Worm (Caenorhabditis elegans) whole organism, early embryonic: ENCODE data around the gene C06E1.9.

Experiments used
- B0310.2 ChIP-seq: sonication (generic microtip); optimal IDR thresholded peaks from 2 replicates; lab custom pipeline; 2016; ENCODE audit warnings: mild to moderate bottlenecking, missing genetic modification characterization, missing compliant biosample characterization
- F13C5.2 ChIP-seq: sonication (generic microtip); optimal IDR thresholded peaks from 2 replicates; lab custom pipeline; 2017; ENCODE audit warnings: mild to moderate bottlenecking, missing genetic modification characterization, inconsistent platforms, missing compliant biosample characterization
- aly-1 ChIP-seq: sonication (generic microtip); optimal IDR thresholded peaks from 2 replicates; lab custom pipeline; 2016; ENCODE audit warnings: missing genetic modification characterization, missing compliant biosample characterization
- ama-1 ChIP-seq: fragments of 150-350 bp; optimal IDR thresholded peaks from 2 replicates; lab custom pipeline; 2014
- ceh-13 ChIP-seq: fragments of 200-800 bp; sonication (Bioruptor generic); optimal IDR thresholded peaks from 2 replicates; lab custom pipeline; 2018; ENCODE audit warnings: mild to moderate bottlenecking, missing genetic modification characterization, missing compliant biosample characterization
- ceh-36 ChIP-seq: sonication (generic microtip); optimal IDR thresholded peaks from 2 replicates; lab custom pipeline; 2016; ENCODE audit warnings: missing genetic modification characterization, inconsistent platforms, missing compliant biosample characterization
- ets-7 ChIP-seq: sonication (generic microtip); optimal IDR thresholded peaks from 2 replicates; lab custom pipeline; 2016; ENCODE audit warnings: missing genotype, missing genetic modification characterization, missing compliant biosample characterization
- flt-1 ChIP-seq: fragments of 200-800 bp; sonication (Bioruptor generic); IDR thresholded peaks from 2 replicates; pipeline ENCODE4 v1.3.6; 2022; ENCODE audit warnings: missing genetic modification characterization, missing compliant biosample characterization
- hmbx-1 ChIP-seq: sonication (generic microtip); optimal IDR thresholded peaks from 2 replicates; lab custom pipeline; 2016; ENCODE audit warnings: mild to moderate bottlenecking, missing genetic modification characterization, missing compliant biosample characterization
- hmg-4 ChIP-seq: fragments of 200-800 bp; sonication (Bioruptor generic); optimal IDR thresholded peaks from 2 replicates; lab custom pipeline; 2018; ENCODE audit warnings: mild to moderate bottlenecking, missing genetic modification characterization, missing compliant biosample characterization
- hnd-1 ChIP-seq: sonication (generic microtip); optimal IDR thresholded peaks from 2 replicates; lab custom pipeline; 2016; ENCODE audit warnings: missing genetic modification characterization, missing compliant biosample characterization
- pes-1 ChIP-seq: fragments of 200-800 bp; sonication (Bioruptor generic); IDR thresholded peaks from 2 replicates; pipeline ENCODE4 v1.3.6; 2022; ENCODE audit warnings: missing genetic modification reagents, missing genetic modification characterization, missing compliant biosample characterization
- scrt-1 ChIP-seq: fragments of 200-800 bp; sonication (Bioruptor generic); IDR thresholded peaks from 2 replicates; pipeline ENCODE4 v1.3.6; 2022; ENCODE audit warnings: missing genetic modification characterization, missing compliant biosample characterization
- sea-1 ChIP-seq: fragments of 200-800 bp; sonication (Bioruptor generic); conservative IDR thresholded peaks from 2 replicates; pipeline ENCODE4 v1.3.6; 2022; ENCODE audit warnings: missing genetic modification characterization, missing compliant biosample characterization
- tbx-11 ChIP-seq: fragments of 200-800 bp; sonication (Bioruptor generic); IDR thresholded peaks from 2 replicates; pipeline ENCODE4 v1.3.6; 2022; ENCODE audit warnings: missing genetic modification characterization, missing compliant biosample characterization
- tbx-37 ChIP-seq: fragments of 200-800 bp; sonication (Bioruptor generic); conservative IDR thresholded peaks from 2 replicates; pipeline ENCODE4 v1.3.6; 2022; ENCODE audit warnings: missing genetic modification reagents, missing genetic modification characterization, missing compliant biosample characterization
- tra-4 ChIP-seq: sonication (generic microtip); optimal IDR thresholded peaks from 2 replicates; lab custom pipeline; 2017; ENCODE audit warnings: missing genetic modification characterization, missing compliant biosample characterization

The C06E1.9 gene

ce11 chrIII:8609683-8610082, at the start of gene C06E1.9:
TSS of gene C06E1.9 (minus strand) at chrIII:8609783.
- TF ChIP-seq hmbx-1 (tag; lab: Kevin White, UChicago) (no peak), tbx-11 (no peak), ceh-36 (no peak), sea-1 (GFP tag; lab: Robert Waterston, UW) (no peak), hmg-4 (GFP tag; lab: Kevin White, UChicago) (no peak)

DNA sequence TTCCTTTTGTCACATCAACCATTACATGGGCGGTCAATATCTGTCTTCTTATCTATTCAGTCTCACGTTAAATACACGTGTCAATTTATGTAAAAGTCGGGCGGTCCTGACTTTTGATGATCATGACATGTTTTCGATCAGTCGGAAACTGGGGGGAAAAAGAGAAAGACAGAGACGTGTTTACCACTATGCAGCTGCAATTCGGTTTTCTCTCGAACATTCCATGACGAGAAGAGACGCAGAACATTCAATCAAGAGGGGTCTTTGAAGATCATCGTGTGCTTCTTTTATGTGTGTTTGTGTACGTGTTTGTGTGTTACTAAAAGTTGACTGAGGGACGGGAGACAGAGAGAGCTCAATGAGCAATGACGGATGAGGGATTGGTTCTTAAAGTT, 48.8 kb upstream of the C06E1.9 start:
- TF ChIP-seq aly-1 (tag; lab: Kevin White, UChicago) (no peak), ets-7 (tag; lab: Kevin White, UChicago) (no peak), hnd-1 (no peak), hmg-4 (GFP tag; lab: Kevin White, UChicago) (no peak), pes-1 (GFP tag; lab: Robert Waterston, UW) (no peak), tbx-37 (no peak), tra-4 (tag; lab: Kevin White, UChicago) (no peak)

DNA sequence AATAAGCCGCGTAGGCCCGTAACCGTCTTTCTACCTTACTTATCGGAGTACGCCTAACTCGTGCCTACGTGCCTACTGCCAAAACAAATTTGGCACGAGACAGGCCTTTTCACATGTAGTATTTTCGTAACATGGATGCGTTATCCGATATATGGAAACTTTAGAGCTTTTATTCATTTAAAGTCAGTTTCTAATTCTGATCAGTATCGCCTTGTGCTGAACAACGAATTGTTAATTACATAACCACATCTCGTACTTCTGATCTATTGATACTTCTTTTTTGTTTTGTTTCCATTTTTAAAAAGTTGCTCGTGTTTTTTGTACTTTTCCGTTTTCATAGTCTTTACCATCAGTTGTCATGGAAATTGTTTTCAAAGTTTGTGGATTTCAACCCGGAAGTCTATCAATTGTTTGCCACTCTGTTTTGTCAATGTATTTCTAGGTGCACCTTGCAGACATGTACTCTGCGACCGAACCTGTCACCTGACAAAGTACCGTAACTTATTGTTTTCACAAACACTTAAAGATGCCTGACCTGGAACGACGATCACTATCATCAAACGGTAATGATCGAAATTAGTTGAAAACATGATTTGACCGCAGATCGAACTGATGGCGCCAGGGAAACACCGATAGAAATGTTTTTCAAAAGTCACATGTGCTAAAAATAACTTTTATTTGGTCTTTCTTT, 48.2 kb upstream of the C06E1.9 start:
- TF ChIP-seq ama-1 (lab: Kevin White, UChicago) (no peak), ceh-36 (no peak), ets-7 (tag; lab: Kevin White, UChicago) (no peak), hnd-1 (no peak), B0310.2 (no peak), aly-1 (tag; lab: Kevin White, UChicago) (no peak), tbx-11 (no peak), hmg-4 (GFP tag; lab: Kevin White, UChicago) (no peak), flt-1 (GFP tag; lab: Robert Waterston, UW) (no peak), tbx-37 (no peak), hmbx-1 (tag; lab: Kevin White, UChicago) (no peak), scrt-1 (GFP tag; lab: Robert Waterston, UW) (no peak), sea-1 (GFP tag; lab: Robert Waterston, UW) (no peak), tra-4 (tag; lab: Kevin White, UChicago) (no peak), ceh-13 (GFP tag; lab: Kevin White, UChicago) (no peak), pes-1 (GFP tag; lab: Robert Waterston, UW) (no peak), F13C5.2 (tag; lab: Kevin White, UChicago) (no peak)

DNA sequence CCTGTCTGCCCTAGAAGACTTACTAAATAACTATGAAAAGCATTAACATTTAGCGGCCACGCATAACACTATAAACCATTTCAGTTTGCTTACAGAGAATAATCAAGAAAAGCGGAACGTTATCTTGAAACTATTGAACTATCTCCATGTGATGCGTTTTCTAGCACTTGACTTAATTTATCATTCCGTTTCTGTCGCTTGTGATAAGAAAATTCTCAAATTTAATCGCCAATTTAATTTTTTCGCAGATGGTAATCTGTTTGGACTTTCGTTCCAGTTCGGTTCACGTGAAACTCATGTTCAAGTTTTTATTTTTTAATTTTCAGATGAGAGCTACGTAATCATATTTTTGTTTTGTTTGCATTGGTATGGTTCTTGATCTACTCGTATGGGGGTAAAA, 47.4 kb upstream of the C06E1.9 start:
- TF ChIP-seq hmbx-1 (tag; lab: Kevin White, UChicago) (no peak), tra-4 (tag; lab: Kevin White, UChicago) (no peak), tbx-11 (no peak), F13C5.2 (tag; lab: Kevin White, UChicago) (no peak), scrt-1 (GFP tag; lab: Robert Waterston, UW) (no peak), aly-1 (tag; lab: Kevin White, UChicago) (no peak)

DNA sequence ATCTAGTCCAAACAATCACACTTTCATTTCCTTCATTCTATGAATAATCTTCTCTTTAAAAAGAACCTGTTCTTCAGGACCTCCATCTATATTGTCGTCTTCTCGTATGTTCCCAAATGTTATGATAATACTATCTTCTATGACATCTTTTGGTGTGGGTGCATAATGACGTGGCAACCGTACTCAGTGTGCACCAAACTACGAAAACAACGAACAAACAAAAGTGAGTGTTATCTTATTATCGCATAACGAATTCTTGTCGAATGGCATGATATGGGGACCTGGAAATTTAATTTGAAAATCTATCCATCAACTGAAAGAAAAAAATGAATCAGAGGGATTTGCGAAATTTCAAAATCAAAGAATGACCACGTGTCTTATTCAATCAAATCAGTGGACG, 46.5 kb upstream of the C06E1.9 start:
- TF ChIP-seq ama-1 (lab: Kevin White, UChicago) (no peak), scrt-1 (GFP tag; lab: Robert Waterston, UW) (no peak), F13C5.2 (tag; lab: Kevin White, UChicago) (no peak), tbx-37 (no peak), flt-1 (GFP tag; lab: Robert Waterston, UW) (no peak), ceh-13 (GFP tag; lab: Kevin White, UChicago) (no peak), tra-4 (tag; lab: Kevin White, UChicago) (no peak), ceh-36 (no peak), tbx-11 (no peak), hmbx-1 (tag; lab: Kevin White, UChicago) (no peak), hmg-4 (GFP tag; lab: Kevin White, UChicago) (no peak), B0310.2 (no peak), hnd-1 (no peak), sea-1 (GFP tag; lab: Robert Waterston, UW) (no peak), aly-1 (tag; lab: Kevin White, UChicago) (no peak)

ce11 chrIII:8655412-8655811, 45.8 kb upstream of the C06E1.9 start:
- TF ChIP-seq tra-4 (tag; lab: Kevin White, UChicago) (no peak), pes-1 (GFP tag; lab: Robert Waterston, UW) (no peak), flt-1 (GFP tag; lab: Robert Waterston, UW) (no peak), B0310.2 (no peak), ceh-13 (GFP tag; lab: Kevin White, UChicago) (no peak), ceh-36 (no peak)

DNA sequence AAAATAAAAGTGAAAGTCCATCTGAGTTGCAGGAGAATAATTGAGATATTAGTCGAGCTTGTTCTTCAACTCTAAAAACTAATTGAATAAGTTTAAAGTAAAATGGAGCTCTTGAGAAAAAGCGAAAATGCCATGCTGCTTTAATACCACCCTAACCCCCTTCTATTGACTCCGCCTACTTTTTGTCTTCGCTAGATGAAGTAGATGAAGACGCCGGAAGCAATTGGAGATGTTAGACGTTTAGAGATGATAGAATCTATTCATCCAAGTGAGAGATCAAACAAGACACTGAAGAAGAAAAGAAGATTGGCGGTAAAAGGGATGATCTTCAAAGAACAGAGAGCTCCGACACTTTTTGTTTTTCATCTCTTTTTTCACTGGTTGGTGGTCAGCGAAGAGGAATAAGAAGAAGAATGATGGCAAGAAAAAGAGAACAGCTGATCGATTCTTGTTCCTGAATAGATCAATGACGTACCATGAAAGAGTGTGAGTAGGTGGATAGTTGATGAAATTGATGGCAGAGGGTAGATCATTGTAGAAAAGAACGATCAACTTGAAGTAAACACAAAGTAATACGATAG, 44.9 kb upstream of the C06E1.9 start:
- TF ChIP-seq tbx-37 (no peak), scrt-1 (GFP tag; lab: Robert Waterston, UW) (no peak), flt-1 (GFP tag; lab: Robert Waterston, UW) (no peak), tra-4 (tag; lab: Kevin White, UChicago) (no peak), ets-7 (tag; lab: Kevin White, UChicago) (no peak), B0310.2 (no peak), hnd-1 (no peak), sea-1 (GFP tag; lab: Robert Waterston, UW) (no peak)

ce11 chrIII:8653875-8654386, 44.3 kb upstream of the C06E1.9 start, which contains the start of gene F22B7.9:
TSS of gene F22B7.9 (minus strand) at chrIII:8653925.
- no peak for TF ChIP-seq ceh-36
- no peak for TF ChIP-seq tra-4 (tag; lab: Kevin White, UChicago)
- TF ChIP-seq ceh-13 (GFP tag; lab: Kevin White, UChicago): no peak
- no peak for TF ChIP-seq sea-1 (GFP tag; lab: Robert Waterston, UW)
- TF ChIP-seq scrt-1 (GFP tag; lab: Robert Waterston, UW): no peak
- no peak for TF ChIP-seq B0310.2
